Worm (Caenorhabditis elegans) whole organism, early embryonic: ENCODE results near the gene R10D12.13.

Source experiments
- B0310.2 ChIP-seq: sonication (generic microtip); optimal IDR thresholded peaks from 2 replicates; lab custom pipeline; 2016; ENCODE audit warnings: mild to moderate bottlenecking, missing genetic modification characterization, missing compliant biosample characterization
- ama-1 ChIP-seq: fragments of 150-350 bp; optimal IDR thresholded peaks from 2 replicates; lab custom pipeline; 2014
- ceh-13 ChIP-seq: fragments of 200-800 bp; sonication (Bioruptor generic); optimal IDR thresholded peaks from 2 replicates; lab custom pipeline; 2018; ENCODE audit warnings: mild to moderate bottlenecking, missing genetic modification characterization, missing compliant biosample characterization
- ceh-36 ChIP-seq: sonication (generic microtip); optimal IDR thresholded peaks from 2 replicates; lab custom pipeline; 2016; ENCODE audit warnings: missing genetic modification characterization, inconsistent platforms, missing compliant biosample characterization
- flt-1 ChIP-seq: fragments of 200-800 bp; sonication (Bioruptor generic); IDR thresholded peaks from 2 replicates; pipeline ENCODE4 v1.3.6; 2022; ENCODE audit warnings: missing genetic modification characterization, missing compliant biosample characterization
- hmbx-1 ChIP-seq: sonication (generic microtip); optimal IDR thresholded peaks from 2 replicates; lab custom pipeline; 2016; ENCODE audit warnings: mild to moderate bottlenecking, missing genetic modification characterization, missing compliant biosample characterization
- hmg-4 ChIP-seq: fragments of 200-800 bp; sonication (Bioruptor generic); optimal IDR thresholded peaks from 2 replicates; lab custom pipeline; 2018; ENCODE audit warnings: mild to moderate bottlenecking, missing genetic modification characterization, missing compliant biosample characterization
- pes-1 ChIP-seq: fragments of 200-800 bp; sonication (Bioruptor generic); IDR thresholded peaks from 2 replicates; pipeline ENCODE4 v1.3.6; 2022; ENCODE audit warnings: missing genetic modification reagents, missing genetic modification characterization, missing compliant biosample characterization
- tbx-37 ChIP-seq: fragments of 200-800 bp; sonication (Bioruptor generic); conservative IDR thresholded peaks from 2 replicates; pipeline ENCODE4 v1.3.6; 2022; ENCODE audit warnings: missing genetic modification reagents, missing genetic modification characterization, missing compliant biosample characterization
- tra-4 ChIP-seq: sonication (generic microtip); optimal IDR thresholded peaks from 2 replicates; lab custom pipeline; 2017; ENCODE audit warnings: missing genetic modification characterization, missing compliant biosample characterization

- TF ChIP-seq pes-1, result no peak
- no peak for TF ChIP-seq ama-1 (lab: Kevin White, UChicago)
- no peak for TF ChIP-seq tra-4 (tag; lab: Kevin White, UChicago)
- no peak for TF ChIP-seq hmbx-1 (tag; lab: Kevin White, UChicago)
- TF ChIP-seq B0310.2 (tag; lab: Kevin White, UChicago), result no peak
- no peak for TF ChIP-seq hmg-4 (GFP tag; lab: Kevin White, UChicago)
- TF ChIP-seq tbx-37 (GFP tag; lab: Robert Waterston, UW), result no peak
- no peak for TF ChIP-seq ceh-13
- no peak for TF ChIP-seq flt-1
- TF ChIP-seq ceh-36, result no peak
These were observed 27.7 kb upstream of the R10D12.13 start, which contains the start of gene R10D12.1 for ce11 chrV:13934545-13934944.
